Fruit fly (Drosophila melanogaster): ENCODE measurements around the gene CG31957.
A peak's percentile ranks its signal among the peaks of the same experiment; 100 is the strongest.

dm6 chr2L:3856372-3856771, 15.9 kb downstream of the CG31957 start:
- TF ChIP-seq CG32264 (GFP tag; optimal IDR thresholded peaks at IDR 0.05), result no peak
- peak; percentile 21 for TF ChIP-seq h (GFP tag; optimal IDR thresholded peaks at IDR 0.05)
- no peak for TF ChIP-seq Hr78 (GFP tag; optimal IDR thresholded peaks at IDR 0.05)
